Worm (Caenorhabditis elegans) whole organism, mixed stage, embryonic: Measurements from ENCODE around the gene sams-1.
"Not testable (repeated sequence)": the region's sequence is repeated elsewhere in the genome, so short reads cannot be mapped to it uniquely, and the experiment has no call there.

Experiments
- elt-3 ChIP-seq: fragments of 150-350 bp; optimal IDR thresholded peaks from 2 replicates; lab custom pipeline; 2014; ENCODE audit warnings: missing biosample characterization, missing genetic modification characterization
- mab-5 ChIP-seq: fragments of 150-350 bp; optimal IDR thresholded peaks from 2 replicates; lab custom pipeline; 2014; ENCODE audit warnings: missing biosample characterization, missing genetic modification characterization
- nhr-237 ChIP-seq: fragments of 150-350 bp; optimal IDR thresholded peaks from 2 replicates; lab custom pipeline; 2014; ENCODE audit warnings: missing biosample characterization, missing genetic modification characterization
- nhr-28 ChIP-seq: fragments of 150-350 bp; optimal IDR thresholded peaks from 2 replicates; lab custom pipeline; 2014; ENCODE audit warnings: missing biosample characterization, missing genetic modification characterization
- nhr-76 ChIP-seq: sonication (generic microtip); optimal IDR thresholded peaks from 2 replicates; lab custom pipeline; 2017; ENCODE audit warnings: missing biosample characterization, missing genetic modification characterization
- sem-2 ChIP-seq: fragments of 200-800 bp; sonication (Bioruptor generic); optimal IDR thresholded peaks from 2 replicates; lab custom pipeline; 2018; ENCODE audit warnings: mild to moderate bottlenecking, missing genetic modification characterization, missing compliant biosample characterization
- unc-120 ChIP-seq: sonication (generic microtip); optimal IDR thresholded peaks from 2 replicates; lab custom pipeline; 2017; ENCODE audit warnings: missing genetic modification characterization, missing compliant biosample characterization; ENCODE audit not compliant: poor library complexity, severe bottlenecking
- unc-39 ChIP-seq: fragments of 150-350 bp; optimal IDR thresholded peaks from 2 replicates; lab custom pipeline; 2014; ENCODE audit warnings: missing biosample characterization, missing genetic modification characterization
- unc-62 ChIP-seq: fragments of 150-350 bp; optimal IDR thresholded peaks from 2 replicates; lab custom pipeline; 2014; ENCODE audit warnings: missing biosample characterization, missing genetic modification reagents, missing genetic modification characterization
- zip-8 ChIP-seq: fragments of 150-350 bp; optimal IDR thresholded peaks from 2 replicates; lab custom pipeline; 2014; ENCODE audit warnings: missing biosample characterization, missing genetic modification characterization
- ztf-11 ChIP-seq: fragments of 150-350 bp; optimal IDR thresholded peaks from 2 replicates; lab custom pipeline; 2014; ENCODE audit warnings: missing biosample characterization, missing genetic modification characterization

DNA sequence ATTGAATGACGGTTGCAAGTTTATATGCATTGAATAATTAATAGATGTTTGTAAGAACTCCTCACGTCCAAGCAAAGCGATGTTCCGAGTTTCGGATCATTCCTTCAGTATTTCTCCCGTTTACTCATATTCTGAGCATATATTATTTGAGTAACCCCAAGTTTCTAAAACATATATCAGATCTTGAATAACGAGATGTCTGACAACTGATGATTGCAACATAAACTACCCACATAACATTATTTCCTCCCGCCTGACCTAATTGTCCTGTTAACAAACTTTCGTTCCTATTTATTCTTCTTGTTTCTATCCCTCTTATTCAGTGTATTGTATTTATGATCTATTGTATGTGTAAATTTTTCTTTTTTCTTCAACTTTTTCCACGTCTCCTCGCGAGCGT lies 4.7 kb upstream of the sams-1 start, which contains the start of gene C49F5.13:
- TF ChIP-seq elt-3 (tag; lab: Kevin White, UChicago); mab-5 (tag; lab: Kevin White, UChicago); unc-62 (GFP tag; lab: Kevin White, UChicago); zip-8 (tag; lab: Kevin White, UChicago); unc-120 (tag; lab: Kevin White, UChicago); nhr-28; sem-2 (GFP tag; lab: Kevin White, UChicago); nhr-237; ztf-11 (tag; lab: Kevin White, UChicago); unc-39; nhr-76 (tag; lab: Kevin White, UChicago): not testable (repeated sequence)
